Fruit fly (Drosophila melanogaster) ovary, adult (tissue): ENCODE results near the gene wisp.
A peak's percentile ranks its signal among the peaks of the same experiment; 100 is the strongest.

Source experiments
- CG17801 ChIP-seq: fragments of 200-800 bp; optimal IDR thresholded peaks from 2 replicates; lab custom pipeline; 2019; ENCODE audit warnings: missing biosample characterization, mild to moderate bottlenecking, missing genetic modification characterization, moderate library complexity; ENCODE audit not compliant: partially characterized antibody

The wisp gene

DNA sequence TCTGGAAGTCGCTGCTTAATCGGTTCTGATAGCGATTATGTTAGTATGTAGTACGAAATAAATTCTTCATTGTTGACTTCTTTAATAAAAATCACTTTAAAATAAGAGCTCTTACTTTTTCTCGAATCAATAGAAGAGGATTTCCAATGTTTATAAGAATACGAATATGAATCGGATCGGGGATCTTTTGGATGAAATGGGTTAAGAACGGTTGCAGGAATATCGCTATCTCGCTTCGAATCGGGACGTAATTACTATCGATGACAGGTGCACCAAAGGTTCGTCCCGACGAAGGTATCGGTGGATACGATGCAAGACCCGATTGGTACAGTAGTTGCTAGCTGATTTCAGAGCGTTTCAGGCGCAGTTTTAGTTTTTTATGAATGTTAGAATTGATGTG is at the start of gene wisp:
Gene wisp, plus strand, starts transcription at position 301 of the 400 bp plus-strand sequence.
- TF ChIP-seq CG17801 (GFP tag; lab: Kevin White, UChicago), result no peak

DNA sequence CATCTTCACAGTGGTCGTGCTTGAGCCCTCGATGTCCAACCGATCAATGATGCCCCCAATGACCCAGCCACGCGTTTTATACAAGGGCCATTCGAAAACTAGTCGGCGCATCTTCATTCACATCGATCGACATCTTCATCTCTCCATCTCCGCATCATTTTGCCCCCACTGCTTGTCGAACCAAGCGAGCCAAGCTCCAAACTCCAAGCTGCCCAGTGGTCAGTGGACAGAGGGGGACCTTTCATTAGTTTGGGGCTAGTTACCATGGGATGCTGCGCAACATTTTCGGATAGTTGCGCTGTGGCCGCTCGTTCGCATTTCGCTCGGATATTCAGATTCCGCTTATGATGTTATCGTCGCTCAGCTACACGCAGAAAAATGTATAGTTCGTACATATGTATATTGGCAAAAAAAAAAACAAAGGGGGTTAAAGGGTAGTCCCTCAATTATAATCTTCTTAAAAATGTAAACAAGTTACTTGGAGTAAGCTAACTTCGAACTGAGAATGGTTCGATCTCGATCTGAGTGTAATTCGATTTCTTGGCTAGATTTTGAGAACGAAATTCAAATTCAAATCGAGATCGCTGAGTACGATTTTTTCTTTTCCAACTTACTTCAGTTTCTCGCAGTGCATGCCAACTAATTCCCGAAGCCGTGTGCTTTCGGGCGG is 47.6 kb upstream of the wisp start, which contains the start of gene CG15740:
Gene CG15740, minus strand, starts transcription at position 51 of the 670 bp plus-strand sequence.
- TF ChIP-seq CG17801 (GFP tag; lab: Kevin White, UChicago), result no peak

dm6 chrX:11848507-11849264 is 45.1 kb upstream of the wisp start:
- TF ChIP-seq CG17801 (GFP tag; lab: Kevin White, UChicago), result no peak

DNA sequence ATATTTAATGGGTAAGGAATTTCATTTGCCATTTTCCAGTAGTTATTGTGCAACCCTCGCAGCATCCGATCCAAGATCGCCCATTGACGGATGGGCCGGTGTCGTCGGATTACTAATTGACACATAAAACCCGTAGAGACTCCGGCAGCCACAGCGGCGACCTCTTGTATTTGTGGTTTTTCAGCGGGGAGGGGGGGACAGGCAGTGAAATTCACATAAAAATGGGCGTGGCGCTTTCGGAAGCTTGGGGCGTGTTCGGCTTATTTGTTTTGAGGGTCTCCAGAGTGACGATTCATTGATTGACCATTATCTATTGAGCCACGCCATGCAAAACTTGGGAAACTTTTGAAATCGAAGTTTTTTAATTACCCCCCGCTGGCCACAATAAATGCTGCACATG is 44.5 kb upstream of the wisp start:
- no peak for TF ChIP-seq CG17801 (GFP tag; lab: Kevin White, UChicago)

- peak; percentile 66 for TF ChIP-seq CG17801 (GFP tag; lab: Kevin White, UChicago)
Measured at dm6 chrX:11852310-11852709, 41.4 kb upstream of the wisp start, which contains the start of gene p24-1. TSS of gene p24-1 (minus strand) at chrX:11852530.

DNA sequence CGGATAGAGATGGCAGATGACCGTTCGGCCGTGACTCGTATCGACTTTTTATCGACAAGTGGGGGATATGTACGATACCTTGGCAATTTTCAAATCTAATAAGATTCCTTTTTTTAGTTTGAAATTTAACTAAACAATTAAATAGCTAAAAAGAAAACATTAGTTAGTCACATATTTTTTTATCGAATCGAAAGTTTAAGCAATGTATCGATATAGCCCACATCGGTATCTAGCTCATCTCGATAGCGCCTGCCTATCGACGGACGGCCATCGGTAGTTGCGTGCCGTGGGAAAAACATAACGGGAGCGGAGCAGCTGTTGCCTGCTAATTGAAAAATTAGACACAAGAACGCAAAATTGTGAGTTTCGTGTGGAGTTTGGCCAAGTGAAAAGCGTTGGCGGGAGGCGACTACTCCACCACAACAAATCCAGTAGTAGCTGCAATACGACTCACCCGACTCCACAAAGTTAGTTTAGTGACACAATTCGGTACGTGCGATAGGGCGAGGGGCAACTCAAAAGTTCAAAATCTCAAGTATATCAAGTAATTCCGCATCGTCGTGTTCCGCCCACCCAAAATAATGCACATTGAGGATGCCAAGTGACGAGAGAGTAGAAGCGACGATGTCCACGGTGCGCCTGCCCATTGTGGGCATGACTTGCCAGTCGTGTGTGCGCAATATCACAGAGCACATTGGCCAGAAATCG is 38.8 kb upstream of the wisp start, which contains the start of the genes CG10347 and ATP7:
Gene CG10347, minus strand, starts transcription at position 174 of the 708 bp plus-strand sequence.
Gene ATP7, plus strand, starts transcription at position 265 of the 708 bp plus-strand sequence.
- peak; percentile 69 for TF ChIP-seq CG17801 (GFP tag; lab: Kevin White, UChicago)

- TF ChIP-seq CG17801 (GFP tag; lab: Kevin White, UChicago), result no peak
Measured at dm6 chrX:11855950-11856349, 37.8 kb upstream of the wisp start.

- no peak for TF ChIP-seq CG17801 (GFP tag; lab: Kevin White, UChicago)
Measured at dm6 chrX:11856867-11857266, 36.9 kb upstream of the wisp start.

DNA sequence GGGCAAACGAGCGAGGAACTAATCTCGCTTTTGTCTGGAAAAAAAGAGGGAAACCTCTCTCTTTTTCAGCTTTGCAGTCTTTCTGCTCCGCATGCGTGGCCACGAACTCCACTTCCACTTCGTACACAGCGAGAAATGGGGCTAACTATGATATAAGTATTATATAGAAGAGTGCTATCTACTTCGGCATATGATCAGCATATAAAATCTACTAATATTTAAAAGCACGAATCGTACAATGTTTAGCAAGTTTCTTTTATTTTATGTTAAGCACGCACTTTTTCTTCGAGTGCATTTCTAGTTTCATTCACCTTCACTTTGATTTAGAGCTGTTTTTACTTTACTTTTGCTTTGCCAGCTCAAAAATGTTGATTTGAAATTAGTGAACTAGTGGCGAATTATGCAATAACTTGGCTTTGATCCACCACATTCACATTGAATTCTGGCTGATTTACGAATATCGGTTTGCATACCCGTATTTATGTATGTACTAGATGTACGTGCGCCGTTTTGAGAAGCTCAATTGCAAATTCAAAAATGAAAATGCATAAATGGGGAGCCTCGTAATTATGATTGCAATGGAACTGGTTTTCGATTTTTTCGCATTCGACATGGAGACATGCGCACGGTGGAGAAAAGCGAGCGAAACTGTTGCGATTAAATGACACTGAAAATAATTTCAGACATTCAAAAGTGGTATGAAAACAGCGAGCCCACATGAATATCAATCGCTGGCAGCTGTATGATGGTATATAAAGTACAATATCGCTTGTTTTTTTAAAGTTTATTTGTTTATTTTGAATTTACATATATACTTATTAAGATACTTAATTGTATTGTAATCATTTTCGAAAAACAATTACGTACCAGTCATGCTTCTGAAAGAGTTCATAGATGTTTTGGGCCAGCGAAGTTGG is 36.0 kb upstream of the wisp start:
- TF ChIP-seq CG17801 (GFP tag; lab: Kevin White, UChicago), result peak; percentile 93

DNA sequence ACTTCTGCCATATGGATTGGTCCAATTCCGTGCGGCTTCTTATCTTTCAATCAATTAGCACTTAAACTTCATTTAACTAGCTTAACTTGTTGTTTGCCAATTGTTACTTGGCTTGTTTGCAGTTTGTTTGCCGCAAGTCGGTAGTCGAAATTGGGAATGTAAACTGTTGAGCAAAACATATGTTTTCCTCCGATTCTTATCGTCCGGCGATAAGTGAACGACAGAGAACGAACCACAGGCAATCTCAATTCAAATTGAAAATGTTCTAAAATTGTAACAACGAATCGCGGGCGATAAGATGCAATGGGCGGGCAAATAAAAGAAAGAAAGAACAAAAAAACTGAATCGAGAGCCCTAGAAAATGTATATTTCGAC is 35.3 kb upstream of the wisp start:
- TF ChIP-seq CG17801 (GFP tag; lab: Kevin White, UChicago), result no peak

DNA sequence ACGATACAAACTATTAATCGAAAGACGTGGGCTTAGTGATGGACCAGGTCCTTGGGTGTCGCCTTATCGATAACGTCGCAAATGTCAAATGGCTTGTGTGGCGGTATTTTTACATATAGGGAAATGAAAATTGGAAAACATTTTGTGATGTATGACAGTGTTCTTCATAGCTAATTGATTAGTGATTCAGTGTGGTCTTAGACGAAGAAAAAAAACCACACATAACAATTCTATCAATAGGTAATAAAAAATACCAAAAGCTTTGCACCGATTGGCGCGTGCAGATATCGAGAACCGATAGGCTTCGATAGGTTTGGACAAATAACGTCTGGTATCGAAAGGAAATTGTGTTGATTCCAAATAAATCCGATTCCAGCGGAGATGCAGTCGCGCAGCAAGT is 24.9 kb upstream of the wisp start, which contains the start of the genes Nrd1 and CG1847:
Gene Nrd1, minus strand, starts transcription at position 28 of the 400 bp plus-strand sequence.
Gene CG1847, plus strand, starts transcription at position 305 of the 400 bp plus-strand sequence.
- no peak for TF ChIP-seq CG17801 (GFP tag; lab: Kevin White, UChicago)

- TF ChIP-seq CG17801 (GFP tag; lab: Kevin White, UChicago), result no peak
Measured at dm6 chrX:11872517-11872916, 21.2 kb upstream of the wisp start, which contains the start of gene BORCS5. TSS of gene BORCS5 (minus strand) at chrX:11872779.

- no peak for TF ChIP-seq CG17801 (GFP tag; lab: Kevin White, UChicago)
Measured at dm6 chrX:11873116-11873515, 20.6 kb upstream of the wisp start, which contains the start of gene CG15739. TSS of gene CG15739 (plus strand) at chrX:11873319.
